Fruit fly (Drosophila melanogaster): Measurements from ENCODE around the gene Cp190.

DNA sequence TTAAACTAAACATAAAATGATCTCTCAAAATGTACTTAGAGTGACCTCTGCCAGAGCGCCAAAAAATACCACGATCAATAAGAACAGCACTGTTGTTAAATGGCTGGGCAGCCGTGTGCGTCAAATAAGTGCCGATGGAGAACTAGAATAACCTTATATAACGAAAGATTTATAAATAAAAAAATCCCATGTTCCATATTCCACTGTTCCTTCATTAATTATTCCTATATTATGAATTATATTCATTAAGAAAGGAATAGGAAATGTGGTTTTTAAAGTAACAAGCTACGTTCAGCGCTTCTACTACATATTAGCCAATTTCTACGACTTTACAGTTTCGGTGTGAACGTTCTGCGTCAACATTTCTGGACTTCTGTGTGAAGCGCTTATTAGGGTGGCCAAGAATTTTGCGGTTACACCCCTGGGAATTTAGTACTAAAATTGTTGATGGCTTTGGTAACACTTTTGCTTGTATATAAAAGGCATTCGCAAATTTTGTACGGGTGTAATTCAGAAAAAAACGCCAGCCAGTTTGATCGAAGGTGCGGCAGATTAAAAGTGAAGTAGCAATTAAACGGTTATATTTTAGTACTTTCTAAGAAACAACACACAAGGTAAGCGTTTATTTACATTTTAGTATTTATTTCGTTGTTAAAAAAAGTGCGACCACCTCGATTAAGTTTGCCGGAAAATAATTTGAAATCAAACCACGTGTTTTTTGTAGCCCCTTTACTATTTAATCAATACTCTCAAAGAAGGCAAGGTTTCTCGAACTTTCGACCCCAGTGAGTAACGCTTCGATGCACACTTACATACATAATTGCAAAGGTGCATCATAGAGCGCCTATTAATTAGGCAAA, 32.6 kb downstream of the Cp190 start, which contains the start of the genes tefu and Hsc70-4:
- TF ChIP-seq Gug (GFP tag; IDR thresholded peaks at IDR 0.05) = peak; percentile 72
- no peak for TF ChIP-seq CG8632 (GFP tag; optimal IDR thresholded peaks at IDR 0.05)
- TF ChIP-seq pdm3 (GFP tag; optimal IDR thresholded peaks at IDR 0.05) = no peak
- peak; percentile 76 for TF ChIP-seq CG11902 (GFP tag; optimal IDR thresholded peaks at IDR 0.05)
- TF ChIP-seq CG8119 (GFP tag; IDR thresholded peaks at IDR 0.05) = peak; percentile 53
- no peak for TF ChIP-seq vri (GFP tag; optimal IDR thresholded peaks at IDR 0.05)

Data from whole organism, prepupa.